Fruit fly (Drosophila melanogaster) whole organism, embryonic: ENCODE results near the gene Cralbp.

Source experiments
- ATbp ChIP-seq: fragments of 200-800 bp; sonication (Bioruptor generic); optimal IDR thresholded peaks from 2 replicates; lab custom pipeline; 2017; ENCODE audit warnings: missing biosample characterization, mild to moderate bottlenecking, missing genetic modification characterization, missing genetic modification reagents
- Asciz ChIP-seq: fragments of 200-800 bp; sonication (Bioruptor generic); optimal IDR thresholded peaks from 2 replicates; lab custom pipeline; 2017; ENCODE audit warnings: missing biosample characterization, mild to moderate bottlenecking, missing genetic modification characterization, missing genetic modification reagents
- Bgb ChIP-seq: fragments of 200-800 bp; sonication (Bioruptor generic); IDR thresholded peaks from 2 replicates; pipeline ENCODE4 v1.3.6; 2022; ENCODE audit warnings: missing biosample characterization, missing genetic modification characterization; ENCODE audit not compliant: partially characterized antibody
- CG10267 ChIP-seq: fragments of 200-800 bp; sonication (Bioruptor generic); optimal IDR thresholded peaks from 2 replicates; lab custom pipeline; 2018; ENCODE audit warnings: missing biosample characterization, mild to moderate bottlenecking, missing genetic modification characterization, moderate library complexity
- CG13287 ChIP-seq: fragments of 200-800 bp; sonication (Bioruptor generic); IDR thresholded peaks from 2 replicates; pipeline ENCODE4 v1.3.6; 2022; ENCODE audit warnings: missing biosample characterization, missing genetic modification characterization; ENCODE audit not compliant: partially characterized antibody
- CG13296 ChIP-seq: fragments of 200-800 bp; sonication (Bioruptor generic); optimal IDR thresholded peaks from 3 replicates; lab custom pipeline; 2018; ENCODE audit warnings: missing biosample characterization, mild to moderate bottlenecking, missing genetic modification characterization
- CG1529 ChIP-seq: fragments of 200-800 bp; sonication (Bioruptor generic); optimal IDR thresholded peaks from 3 replicates; lab custom pipeline; 2018; ENCODE audit warnings: missing biosample characterization, missing genetic modification characterization
- CG2129 ChIP-seq: fragments of 200-800 bp; sonication (Bioruptor generic); IDR thresholded peaks from 2 replicates; pipeline ENCODE4 v1.3.6; 2022; ENCODE audit warnings: missing biosample characterization, missing genetic modification characterization; ENCODE audit not compliant: partially characterized antibody
- CG30403 ChIP-seq: fragments of 200-800 bp; sonication (Bioruptor generic); optimal IDR thresholded peaks from 3 replicates; lab custom pipeline; 2016; ENCODE audit warnings: missing biosample characterization, missing genetic modification characterization
- CG3163 ChIP-seq: fragments of 200-800 bp; sonication (Bioruptor generic); optimal IDR thresholded peaks from 3 replicates; lab custom pipeline; 2016; ENCODE audit warnings: missing biosample characterization, missing genetic modification characterization
- CG3838 ChIP-seq: fragments of 200-800 bp; sonication (Bioruptor generic); optimal IDR thresholded peaks from 3 replicates; lab custom pipeline; 2016; ENCODE audit warnings: missing biosample characterization, missing genetic modification characterization
- CG42726 ChIP-seq: fragments of 200-800 bp; sonication (Bioruptor generic); IDR thresholded peaks from 2 replicates; pipeline ENCODE4 v1.3.6; 2022; ENCODE audit warnings: missing biosample characterization, missing genetic modification characterization; ENCODE audit not compliant: partially characterized antibody
- CG43689 ChIP-seq: fragments of 200-800 bp; sonication (Bioruptor generic); IDR thresholded peaks from 2 replicates; pipeline ENCODE4 v1.3.6; 2022; ENCODE audit warnings: missing biosample characterization, missing genetic modification characterization
- CG7372 ChIP-seq: fragments of 200-800 bp; sonication (Bioruptor generic); IDR thresholded peaks from 2 replicates; pipeline ENCODE4 v1.3.6; 2022; ENCODE audit warnings: missing biosample characterization, missing genetic modification characterization
- CG7556 ChIP-seq: fragments of 200-800 bp; sonication (Bioruptor generic); optimal IDR thresholded peaks from 2 replicates; lab custom pipeline; 2017; ENCODE audit warnings: missing biosample characterization, mild to moderate bottlenecking, missing genetic modification characterization
- CG7963 ChIP-seq: fragments of 200-800 bp; sonication (Bioruptor generic); IDR thresholded peaks from 3 replicates; pipeline ENCODE4 v1.3.6; 2022; ENCODE audit warnings: missing biosample characterization, missing genetic modification characterization; ENCODE audit not compliant: partially characterized antibody
- CG9215 ChIP-seq: fragments of 200-800 bp; sonication (Bioruptor generic); IDR thresholded peaks from 2 replicates; pipeline ENCODE4 v1.3.6; 2022; ENCODE audit warnings: missing biosample characterization, missing genetic modification characterization
- Chrac-16 ChIP-seq: fragments of 200-800 bp; sonication (Bioruptor generic); optimal IDR thresholded peaks from 3 replicates; lab custom pipeline; 2016; ENCODE audit warnings: missing biosample characterization, missing genetic modification characterization
- Deaf1 ChIP-seq: fragments of 200-800 bp; optimal IDR thresholded peaks from 3 replicates; lab custom pipeline; 2019; ENCODE audit warnings: missing biosample characterization, mild to moderate bottlenecking, missing genetic modification characterization, moderate library complexity
- Doc2 ChIP-seq: fragments of 200-800 bp; sonication (Bioruptor generic); IDR thresholded peaks from 2 replicates; pipeline ENCODE4 v1.3.6; 2022; ENCODE audit warnings: missing biosample characterization, missing genetic modification characterization
- Dp ChIP-seq: fragments of 200-800 bp; sonication (Bioruptor generic); optimal IDR thresholded peaks from 2 replicates; lab custom pipeline; 2018; ENCODE audit warnings: missing biosample characterization, mild to moderate bottlenecking, missing genetic modification characterization, moderate library complexity
- Ets97D ChIP-seq: fragments of 200-800 bp; sonication (Bioruptor generic); optimal IDR thresholded peaks from 3 replicates; lab custom pipeline; 2016; ENCODE audit warnings: missing biosample characterization, missing genetic modification characterization
- Gsc ChIP-seq: fragments of 200-800 bp; sonication (Bioruptor generic); IDR thresholded peaks from 2 replicates; pipeline ENCODE4 v1.3.6; 2022; ENCODE audit warnings: missing biosample characterization, missing genetic modification characterization
- HLH3B ChIP-seq: fragments of 200-800 bp; sonication (Bioruptor generic); IDR thresholded peaks from 2 replicates; pipeline ENCODE4 v1.3.6; 2022; ENCODE audit warnings: missing biosample characterization, missing genetic modification characterization
- HmgD ChIP-seq: fragments of 200-800 bp; sonication (Bioruptor generic); optimal IDR thresholded peaks from 3 replicates; lab custom pipeline; 2016; ENCODE audit warnings: missing biosample characterization, missing genetic modification characterization
- Jarid2 ChIP-seq: fragments of 200-800 bp; sonication (Bioruptor generic); optimal IDR thresholded peaks from 3 replicates; lab custom pipeline; 2017; ENCODE audit warnings: mild to moderate bottlenecking, missing biosample characterization, missing genetic modification reagents, missing genetic modification characterization
- MBD-R2 ChIP-seq: fragments of 200-800 bp; sonication (Bioruptor generic); IDR thresholded peaks from 2 replicates; pipeline ENCODE4 v1.3.6; 2022; ENCODE audit warnings: missing biosample characterization, missing genetic modification characterization
- Med ChIP-seq: fragments of 200-800 bp; sonication (Bioruptor generic); peaks from one replicate; lab custom pipeline; 2016; ENCODE audit warnings: missing biosample characterization, missing genetic modification characterization, mild to moderate bottlenecking, inconsistent platforms, moderate library complexity
- NC2β ChIP-seq: fragments of 200-800 bp; sonication (Bioruptor generic); optimal IDR thresholded peaks from 2 replicates; lab custom pipeline; 2016; ENCODE audit warnings: missing biosample characterization, missing genetic modification characterization
- Rfx ChIP-seq: fragments of 200-800 bp; sonication (Bioruptor generic); IDR thresholded peaks from 2 replicates; pipeline ENCODE4 v1.3.6; 2022; ENCODE audit warnings: missing biosample characterization, missing genetic modification characterization
- Ssrp ChIP-seq: fragments of 200-800 bp; sonication (Bioruptor generic); optimal IDR thresholded peaks from 2 replicates; lab custom pipeline; 2018; ENCODE audit warnings: missing biosample characterization, mild to moderate bottlenecking, missing genetic modification characterization, moderate library complexity
- ap ChIP-seq: fragments of 200-800 bp; sonication (Bioruptor generic); IDR thresholded peaks from 2 replicates; pipeline ENCODE4 v1.3.6; 2022; ENCODE audit warnings: missing biosample characterization, missing genetic modification characterization
- bbx ChIP-seq: fragments of 200-800 bp; sonication (Bioruptor generic); IDR thresholded peaks from 2 replicates; pipeline ENCODE4 v1.3.6; 2022; ENCODE audit warnings: missing biosample characterization, missing genetic modification characterization; ENCODE audit not compliant: partially characterized antibody
- bigmax ChIP-seq: fragments of 200-800 bp; sonication (Bioruptor generic); optimal IDR thresholded peaks from 2 replicates; lab custom pipeline; 2018; ENCODE audit warnings: missing biosample characterization, mild to moderate bottlenecking, missing genetic modification characterization
- cg ChIP-seq: fragments of 200-800 bp; sonication (Bioruptor generic); optimal IDR thresholded peaks from 3 replicates; lab custom pipeline; 2019; ENCODE audit warnings: missing biosample characterization, mild to moderate bottlenecking, missing genetic modification characterization, moderate library complexity
- fd3F ChIP-seq: fragments of 200-800 bp; sonication (Bioruptor generic); optimal IDR thresholded peaks from 2 replicates; lab custom pipeline; 2018; ENCODE audit warnings: missing biosample characterization, mild to moderate bottlenecking, missing genetic modification characterization, moderate library complexity
- ham ChIP-seq: fragments of 200-800 bp; sonication (Bioruptor generic); IDR thresholded peaks from 2 replicates; pipeline ENCODE4 v1.3.6; 2022; ENCODE audit warnings: missing biosample characterization, missing genetic modification characterization
- hth ChIP-seq: fragments of >200 bp; optimal IDR thresholded peaks from 2 replicates; lab custom pipeline; 2017; ENCODE audit warnings: inconsistent platforms
- inv ChIP-seq: fragments of 200-800 bp; sonication (Bioruptor generic); IDR thresholded peaks from 2 replicates; pipeline ENCODE4 v1.3.6; 2022; ENCODE audit warnings: missing biosample characterization, missing genetic modification characterization; ENCODE audit not compliant: partially characterized antibody
- jumu ChIP-seq: fragments of 200-800 bp; sonication (Bioruptor generic); optimal IDR thresholded peaks from 3 replicates; lab custom pipeline; 2016; ENCODE audit warnings: missing biosample characterization, missing genetic modification characterization
- lov ChIP-seq, 2 experiments: fragments of 200-800 bp in 1 of 2; fragments of >200 bp in 1 of 2; sonication (Bioruptor generic) in 1 of 2; IDR thresholded peaks in 1 of 2; optimal IDR thresholded peaks in 1 of 2; 2 replicates in 1 of 2; 3 replicates in 1 of 2; pipeline versions ENCODE4 v1.3.6 to Lab custom; 2017 to 2022; ENCODE audit warnings: missing biosample characterization in 1 of 2, missing genetic modification characterization in 1 of 2
- nau ChIP-seq: fragments of 200-800 bp; sonication (Bioruptor generic); optimal IDR thresholded peaks from 3 replicates; lab custom pipeline; 2017; ENCODE audit warnings: missing biosample characterization, mild to moderate bottlenecking, missing genetic modification characterization, missing genetic modification reagents
- p53 ChIP-seq: fragments of 200-800 bp; sonication (Bioruptor generic); optimal IDR thresholded peaks from 2 replicates; lab custom pipeline; 2016; ENCODE audit warnings: missing biosample characterization, missing genetic modification characterization
- ro ChIP-seq: fragments of 200-800 bp; sonication (Bioruptor generic); IDR thresholded peaks from 2 replicates; pipeline ENCODE4 v1.3.6; 2022; ENCODE audit warnings: missing biosample characterization, missing genetic modification characterization
- sima ChIP-seq: fragments of 200-800 bp; sonication (Bioruptor generic); optimal IDR thresholded peaks from 2 replicates; lab custom pipeline; 2016; ENCODE audit warnings: missing biosample characterization, missing genetic modification characterization
- sqz ChIP-seq: fragments of 200-800 bp; sonication (Bioruptor generic); optimal IDR thresholded peaks from 3 replicates; lab custom pipeline; 2018; ENCODE audit warnings: missing biosample characterization, mild to moderate bottlenecking, missing genetic modification characterization
- tap ChIP-seq: fragments of 200-800 bp; optimal IDR thresholded peaks from 3 replicates; lab custom pipeline; 2019; ENCODE audit warnings: missing biosample characterization, mild to moderate bottlenecking, missing genetic modification characterization, moderate library complexity
- usp ChIP-seq: fragments of >200 bp; optimal IDR thresholded peaks from 2 replicates; lab custom pipeline; 2017; ENCODE audit warnings: missing biosample characterization, missing genetic modification characterization
- zf30C ChIP-seq: fragments of 200-800 bp; sonication (Bioruptor generic); optimal IDR thresholded peaks from 3 replicates; lab custom pipeline; 2018; ENCODE audit warnings: missing biosample characterization, mild to moderate bottlenecking, missing genetic modification characterization

Gene Cralbp

DNA sequence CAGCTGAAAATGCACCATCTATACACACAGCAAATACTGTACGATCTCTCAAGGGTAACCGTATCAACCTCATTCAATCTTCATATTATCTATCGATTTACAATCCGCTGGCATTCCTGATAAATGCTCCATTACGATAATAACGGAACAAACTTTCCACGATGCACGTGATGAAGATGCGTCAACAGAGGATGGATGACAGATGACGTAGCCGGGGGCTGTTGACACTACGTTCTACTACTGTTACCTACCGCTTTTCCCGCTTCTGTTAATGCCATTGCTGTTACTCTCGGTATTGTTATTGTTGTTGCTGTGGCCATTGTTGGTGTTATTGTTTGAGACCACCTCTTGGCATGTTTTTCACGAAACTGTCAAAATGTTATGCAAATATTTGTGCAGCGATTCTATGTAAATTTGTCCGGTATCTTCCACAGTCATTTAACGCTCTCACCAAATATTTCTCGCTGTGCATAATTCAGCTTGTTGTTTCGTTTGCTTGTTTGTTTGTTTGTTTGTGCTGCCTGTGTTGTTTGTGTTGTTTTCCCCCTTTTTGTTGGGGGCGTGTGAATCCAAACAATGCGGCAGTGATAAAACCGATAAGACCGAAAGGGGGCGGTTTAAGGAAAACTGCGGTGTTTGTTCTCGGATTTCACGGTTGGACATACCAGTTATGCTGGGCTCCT is 37.4 kb upstream of the Cralbp start (continued):
- TF ChIP-seq Ets97D (GFP tag; lab: Kevin White, UChicago): peak; percentile 15
- TF ChIP-seq MBD-R2 (GFP tag; lab: Robert Waterston, UW): no peak
- peak; percentile 80 for TF ChIP-seq CG7556
- TF ChIP-seq CG10267 (tag; lab: Kevin White, UChicago): peak; percentile 71
- peak; percentile 71 for TF ChIP-seq zf30C (GFP tag; lab: Kevin White, UChicago)
- TF ChIP-seq Asciz (GFP tag; lab: Kevin White, UChicago): peak; percentile 96
- peak; percentile 81 for TF ChIP-seq p53
- no peak for TF ChIP-seq CG7963
- no peak for TF ChIP-seq bbx (GFP tag; lab: Robert Waterston, UW)
- TF ChIP-seq CG9215 (GFP tag; lab: Robert Waterston, UW): no peak
- TF ChIP-seq Rfx (GFP tag; lab: Robert Waterston, UW): peak; percentile 59; the same call in 1 of the 2 replicates
- no peak for TF ChIP-seq inv (GFP tag; lab: Robert Waterston, UW)
- no peak for TF ChIP-seq lov (optimal IDR thresholded peaks at IDR 0.05; lab: Kevin White, UChicago)
- peak; percentile 68; the same call in 2 of the 3 replicates for TF ChIP-seq lov (GFP tag; IDR thresholded peaks at IDR 0.05; lab: Robert Waterston, UW)
- TF ChIP-seq ap (GFP tag; lab: Robert Waterston, UW): peak; percentile 40
- no peak for TF ChIP-seq cg (GFP tag; lab: Kevin White, UChicago)
- TF ChIP-seq ATbp (GFP tag; lab: Kevin White, UChicago): peak; percentile 96
- TF ChIP-seq CG42726: no peak
- peak; percentile 46; the same call in 1 of the 2 replicates for TF ChIP-seq HLH3B
- TF ChIP-seq Ssrp (tag; lab: Kevin White, UChicago): peak; percentile 47
- peak; percentile 92 for TF ChIP-seq nau (GFP tag; lab: Kevin White, UChicago)
- peak; percentile 88 for TF ChIP-seq NC2β (GFP tag; lab: Kevin White, UChicago)
- TF ChIP-seq CG7372 (GFP tag; lab: Robert Waterston, UW): no peak
- no peak for TF ChIP-seq Bgb (GFP tag; lab: Robert Waterston, UW)
- no peak for TF ChIP-seq usp (GFP tag; lab: Kevin White, UChicago)
- TF ChIP-seq bigmax: peak; percentile 57
- peak; percentile 79 for TF ChIP-seq sqz
- peak; percentile 97 for TF ChIP-seq Med
- peak; percentile 2 for TF ChIP-seq sima
- no peak for TF ChIP-seq CG2129 (GFP tag; lab: Robert Waterston, UW)
- peak; percentile 44 for TF ChIP-seq Chrac-16 (GFP tag; lab: Kevin White, UChicago)
- TF ChIP-seq CG43689 (GFP tag; lab: Robert Waterston, UW): no peak
- peak; percentile 55 for TF ChIP-seq HmgD (GFP tag; lab: Kevin White, UChicago)
- no peak for TF ChIP-seq hth (lab: Kevin White, UChicago)
- TF ChIP-seq CG3838 (GFP tag; lab: Kevin White, UChicago): peak; percentile 88
- TF ChIP-seq CG30403 (GFP tag; lab: Kevin White, UChicago): peak; percentile 43
- TF ChIP-seq CG13296: peak; percentile 74
- TF ChIP-seq Jarid2 (GFP tag; lab: Kevin White, UChicago): peak; percentile 79
- peak; percentile 40 for TF ChIP-seq Deaf1 (tag; lab: Kevin White, UChicago)
- no peak for TF ChIP-seq ham (GFP tag; lab: Robert Waterston, UW)
- TF ChIP-seq Dp: no peak
- TF ChIP-seq CG13287 (GFP tag; lab: Robert Waterston, UW): no peak
- TF ChIP-seq ro (GFP tag; lab: Robert Waterston, UW): no peak
- peak; percentile 29 for TF ChIP-seq fd3F (GFP tag; lab: Kevin White, UChicago)
- peak; percentile 80 for TF ChIP-seq CG3163 (GFP tag; lab: Kevin White, UChicago)
- peak; percentile 82 for TF ChIP-seq CG1529 (GFP tag; lab: Kevin White, UChicago)
- TF ChIP-seq jumu (GFP tag; lab: Kevin White, UChicago): peak; percentile 62
- TF ChIP-seq Doc2 (GFP tag; lab: Robert Waterston, UW): no peak
- no peak for TF ChIP-seq Gsc
- TF ChIP-seq tap (tag; lab: Kevin White, UChicago): peak; percentile 79
